Worm (Caenorhabditis elegans) whole organism, L3 larva: ENCODE results near the gene F10E9.11.
A peak's percentile ranks its signal among the peaks of the same experiment; 100 is the strongest.

Experiments
- ZK546.5 ChIP-seq: sonication (generic microtip); optimal IDR thresholded peaks from 2 replicates; lab custom pipeline; 2017; ENCODE audit warnings: missing biosample characterization, missing genetic modification characterization
- ceh-16 ChIP-seq: sonication (generic microtip); optimal IDR thresholded peaks from 2 replicates; lab custom pipeline; 2017; ENCODE audit warnings: missing biosample characterization, missing genetic modification characterization
- ceh-28 ChIP-seq: fragments of 150-350 bp; optimal IDR thresholded peaks from 2 replicates; lab custom pipeline; 2014; ENCODE audit warnings: missing biosample characterization, missing genetic modification reagents, missing genetic modification characterization
- egl-5 ChIP-seq: fragments of 150-350 bp; optimal IDR thresholded peaks from 2 replicates; lab custom pipeline; 2017; ENCODE audit warnings: missing biosample characterization, missing genetic modification reagents, missing genetic modification characterization, inconsistent platforms
- elt-1 ChIP-seq: fragments of 150-350 bp; optimal IDR thresholded peaks from 2 replicates; lab custom pipeline; 2014; ENCODE audit warnings: missing biosample characterization, missing genetic modification characterization
- elt-2 ChIP-seq: sonication (generic microtip); optimal IDR thresholded peaks from 2 replicates; lab custom pipeline; 2016; ENCODE audit warnings: missing genetic modification reagents, mild to moderate bottlenecking, missing genetic modification characterization, missing compliant biosample characterization
- eor-1 ChIP-seq, 2 experiments: fragments of 150-350 bp; optimal IDR thresholded peaks; 2 replicates each; lab custom pipeline; 2014 to 2018; ENCODE audit warnings: missing biosample characterization in 2 of 2, missing genetic modification characterization in 2 of 2
- fkh-10 ChIP-seq: sonication (generic microtip); optimal IDR thresholded peaks from 2 replicates; lab custom pipeline; 2017; ENCODE audit warnings: missing biosample characterization, missing genetic modification reagents, missing genetic modification characterization
- fos-1 ChIP-seq: fragments of 150-350 bp; optimal IDR thresholded peaks from 2 replicates; lab custom pipeline; 2014; ENCODE audit warnings: missing biosample characterization, missing genetic modification characterization
- hmg-11 ChIP-seq: sonication (generic microtip); optimal IDR thresholded peaks from 2 replicates; lab custom pipeline; 2016; ENCODE audit warnings: missing genetic modification characterization, missing compliant biosample characterization
- jun-1 ChIP-seq: fragments of 150-350 bp; optimal IDR thresholded peaks from 2 replicates; lab custom pipeline; 2014; ENCODE audit warnings: missing biosample characterization, missing genetic modification reagents, missing genetic modification characterization
- lin-39 ChIP-seq: fragments of 150-350 bp; optimal IDR thresholded peaks from 2 replicates; lab custom pipeline; 2018; ENCODE audit warnings: missing biosample characterization, missing genetic modification reagents, missing genetic modification characterization
- mml-1 ChIP-seq: fragments of 150-350 bp; sonication (generic microtip); optimal IDR thresholded peaks from 3 replicates; lab custom pipeline; 2014; ENCODE audit warnings: missing biosample characterization, missing genetic modification characterization
- nfya-1 ChIP-seq: sonication (generic microtip); optimal IDR thresholded peaks from 2 replicates; lab custom pipeline; 2017; ENCODE audit warnings: missing genetic modification characterization, mild to moderate bottlenecking, missing compliant biosample characterization, antibody characterized with exemption, moderate library complexity; ENCODE audit not compliant: insufficient read depth
- nhr-25 ChIP-seq: sonication (generic microtip); optimal IDR thresholded peaks from 2 replicates; lab custom pipeline; 2017; ENCODE audit warnings: missing biosample characterization, missing genetic modification characterization
- nhr-67 ChIP-seq: fragments of 150-350 bp; optimal IDR thresholded peaks from 2 replicates; lab custom pipeline; 2014; ENCODE audit warnings: missing biosample characterization, missing genetic modification characterization
- nhr-77 ChIP-seq: fragments of 150-350 bp; optimal IDR thresholded peaks from 2 replicates; lab custom pipeline; 2014; ENCODE audit warnings: missing biosample characterization, missing genetic modification characterization
- pha-4 ChIP-seq: fragments of 150-350 bp; optimal IDR thresholded peaks from 2 replicates; lab custom pipeline; 2014; ENCODE audit warnings: missing biosample characterization, missing genetic modification reagents, missing genetic modification characterization
- pqm-1 ChIP-seq: fragments of 150-350 bp; optimal IDR thresholded peaks from 2 replicates; lab custom pipeline; 2017; ENCODE audit warnings: missing biosample characterization, missing genetic modification characterization, inconsistent platforms
- skn-1 ChIP-seq: fragments of 150-350 bp; optimal IDR thresholded peaks from 2 replicates; lab custom pipeline; 2014; ENCODE audit warnings: missing biosample characterization, missing genetic modification characterization
- snpc-4 ChIP-seq: fragments of 150-350 bp; optimal IDR thresholded peaks from 2 replicates; lab custom pipeline; 2014; ENCODE audit warnings: missing biosample characterization, missing genetic modification characterization
- unc-62 ChIP-seq: fragments of 150-350 bp; sonication (generic microtip); optimal IDR thresholded peaks from 4 replicates; lab custom pipeline; 2014; ENCODE audit warnings: missing biosample characterization, missing genetic modification reagents, missing genetic modification characterization
- ztf-4 ChIP-seq: fragments of 150-350 bp; optimal IDR thresholded peaks from 2 replicates; lab custom pipeline; 2014; ENCODE audit warnings: missing biosample characterization, missing genetic modification characterization

Gene F10E9.11

DNA sequence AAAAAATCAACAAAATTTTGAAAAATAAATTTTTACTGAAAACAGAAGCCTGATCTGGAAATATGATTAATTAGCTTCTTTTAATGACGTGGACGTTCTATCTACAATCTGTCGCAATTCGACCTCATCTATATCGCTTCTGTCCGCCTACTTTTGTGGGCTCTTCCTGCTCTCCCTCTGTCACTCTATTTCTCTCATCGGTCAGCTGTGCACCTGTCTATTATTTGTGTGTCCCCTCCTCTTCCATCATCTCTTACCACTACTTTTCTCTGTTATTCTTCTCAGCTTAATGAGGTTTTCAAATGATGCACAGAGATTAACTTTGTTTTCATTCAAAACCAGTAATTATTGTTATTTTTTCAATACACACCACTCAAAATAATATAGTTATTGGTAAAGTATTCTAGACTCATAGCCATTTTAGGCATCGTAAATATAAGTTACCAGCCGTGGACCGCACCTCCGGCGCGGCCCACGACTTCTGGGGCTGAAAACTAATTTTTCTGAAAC, 19.9 kb downstream of the F10E9.11 start:
- TF ChIP-seq nhr-25 (tag; lab: Kevin White, UChicago) (no peak), nhr-67 (tag; lab: Kevin White, UChicago) (no peak), jun-1 (no peak), fkh-10 (GFP tag; lab: Kevin White, UChicago) (no peak), ceh-16 (no peak)

DNA sequence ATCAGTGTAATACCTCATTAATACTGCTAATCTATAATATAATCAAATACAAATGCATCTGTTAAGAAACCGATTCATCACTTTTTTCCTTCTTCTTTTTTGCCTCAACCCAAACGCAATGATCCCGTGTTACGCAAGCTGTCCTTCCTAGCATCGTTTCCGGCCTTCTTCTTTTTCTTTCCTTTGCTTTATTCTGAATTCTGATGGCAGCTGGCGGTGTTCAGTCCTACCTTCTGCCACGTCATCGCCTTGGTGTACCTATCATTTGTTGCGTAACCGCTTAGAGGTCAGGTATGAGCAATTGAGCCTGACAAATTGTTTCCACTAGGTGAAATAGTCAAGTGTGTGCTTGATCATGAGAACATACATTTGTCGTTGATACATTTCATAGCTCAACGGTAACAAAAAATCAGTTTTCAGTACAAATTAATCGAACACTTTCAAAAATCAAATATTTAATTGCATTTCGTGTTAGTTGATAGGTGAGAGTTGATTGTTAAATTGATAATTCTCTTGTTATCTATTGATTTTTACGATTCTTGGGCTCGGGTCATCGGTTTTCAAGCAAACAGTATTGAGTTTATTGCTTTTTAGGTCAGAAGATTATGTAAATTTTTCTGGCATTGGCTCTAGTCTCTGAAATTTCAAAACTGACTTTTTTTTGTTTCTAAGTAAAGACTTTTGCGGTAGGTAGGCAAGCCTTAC, 20.7 kb downstream of the F10E9.11 start:
- TF ChIP-seq elt-2 (peak; percentile 58), lin-39 (tag; lab: Kevin White, UChicago) (peak; percentile 20), elt-1 (tag; lab: Kevin White, UChicago) (no peak)

DNA sequence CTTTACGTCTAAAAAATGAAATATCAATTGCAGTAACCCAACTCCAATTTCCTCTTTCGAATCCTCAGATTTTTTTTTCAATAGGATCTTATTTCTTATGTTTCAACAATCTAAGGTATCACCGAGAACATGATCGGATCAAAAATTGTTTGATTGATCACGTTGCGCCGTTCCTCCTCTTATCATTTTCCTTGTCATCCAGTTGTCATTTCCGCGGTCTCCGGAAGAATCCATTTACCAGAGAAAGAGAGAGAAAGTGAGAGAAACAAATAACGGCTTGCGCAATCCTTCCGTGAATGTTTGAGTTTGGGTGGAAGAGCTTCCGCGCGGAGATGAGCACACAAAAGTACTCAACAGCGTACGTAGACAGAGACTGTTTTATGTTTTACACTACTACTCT, 25.8 kb downstream of the F10E9.11 start:
- TF ChIP-seq elt-2 = peak; percentile 13
- TF ChIP-seq unc-62 (GFP tag; lab: Kevin White, UChicago) = no peak
- TF ChIP-seq fos-1 (tag; lab: Kevin White, UChicago) = no peak
- TF ChIP-seq, all 47 proteins: peak for 1

DNA sequence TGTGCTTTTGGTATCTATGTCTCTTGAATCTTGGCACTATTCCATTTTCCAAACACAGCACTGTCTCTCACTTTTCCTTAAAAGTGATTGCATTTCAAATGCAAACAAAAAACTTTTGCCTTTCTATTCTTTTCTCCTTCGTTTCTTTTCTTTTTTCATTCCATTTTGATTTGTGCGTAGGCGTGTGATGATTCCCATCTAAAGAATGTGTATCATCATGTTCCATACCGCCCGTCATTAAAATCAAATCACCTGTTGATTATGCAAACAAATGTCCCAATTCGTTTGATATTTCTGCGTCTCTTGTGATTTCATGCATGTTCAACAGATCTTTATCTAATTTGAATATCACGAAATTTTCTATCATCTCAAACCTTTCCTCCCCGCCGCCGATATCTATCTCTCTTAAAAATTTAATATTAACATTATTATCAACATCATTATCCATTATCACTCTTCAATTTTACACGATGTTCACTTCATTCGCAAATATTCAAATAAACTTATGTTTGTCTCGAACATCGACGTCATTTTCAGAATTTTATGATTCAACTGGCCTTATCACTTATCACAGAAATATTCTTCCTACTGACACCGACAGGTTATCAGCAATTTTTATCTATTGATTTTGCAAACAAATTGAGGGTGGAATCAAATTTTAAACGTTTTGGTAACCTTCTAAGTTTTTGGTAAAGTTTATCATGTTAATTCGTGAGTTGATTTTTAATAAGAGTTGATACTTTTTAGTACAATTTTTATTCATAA, 27.6 kb downstream of the F10E9.11 start:
- peak; percentile 61 for TF ChIP-seq egl-5 (tag; lab: Kevin White, UChicago)
- TF ChIP-seq elt-2 = peak; percentile 96
- peak; percentile 90 for TF ChIP-seq pqm-1 (tag; lab: Kevin White, UChicago)
- no peak for TF ChIP-seq nhr-25 (tag; lab: Kevin White, UChicago)
- TF ChIP-seq pha-4 = peak; percentile 46
- TF ChIP-seq ceh-28 = peak; percentile 24
- no peak for TF ChIP-seq snpc-4
- TF ChIP-seq, all 47 proteins: peak for 5

- no peak for TF ChIP-seq pha-4
- no peak for TF ChIP-seq ceh-16
- TF ChIP-seq ztf-4 (tag; lab: Kevin White, UChicago) = no peak
- TF ChIP-seq snpc-4 = no peak
- no peak for TF ChIP-seq nhr-77 (tag; lab: Kevin White, UChicago)
- TF ChIP-seq egl-5 (tag; lab: Kevin White, UChicago) = peak; percentile 39
- TF ChIP-seq mml-1 (tag; lab: Kevin White, UChicago) = no peak
Measured at ce11 chrIII:8289181-8289580, 29.9 kb downstream of the F10E9.11 start.

DNA sequence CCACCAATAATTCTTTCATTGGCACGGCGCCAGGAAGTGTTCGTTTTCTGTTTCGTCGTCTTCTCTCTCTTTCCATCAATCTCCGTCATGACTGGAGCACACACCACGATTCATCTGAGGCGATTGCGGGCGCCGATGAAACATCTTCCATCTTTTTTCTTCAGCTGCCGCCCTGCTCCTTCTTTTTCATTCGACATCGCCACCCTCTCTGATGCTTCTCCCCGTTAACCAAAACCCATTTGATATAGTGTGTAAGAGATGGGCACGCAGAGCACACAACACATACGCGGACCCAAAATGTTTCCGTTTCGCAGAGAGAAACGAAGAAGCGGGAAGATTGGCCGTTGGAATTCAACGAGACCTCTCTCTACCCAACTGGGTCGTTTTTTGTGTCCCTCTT, 31.5 kb downstream of the F10E9.11 start:
- TF ChIP-seq ZK546.5 (tag; lab: Kevin White, UChicago) = no peak
- TF ChIP-seq ceh-28 = no peak
- TF ChIP-seq nfya-1 (tag; lab: Kevin White, UChicago) = peak; percentile 59
- peak; percentile 75 for TF ChIP-seq lin-39 (tag; lab: Kevin White, UChicago)
- peak; percentile 18 for TF ChIP-seq hmg-11 (tag; lab: Kevin White, UChicago)

DNA sequence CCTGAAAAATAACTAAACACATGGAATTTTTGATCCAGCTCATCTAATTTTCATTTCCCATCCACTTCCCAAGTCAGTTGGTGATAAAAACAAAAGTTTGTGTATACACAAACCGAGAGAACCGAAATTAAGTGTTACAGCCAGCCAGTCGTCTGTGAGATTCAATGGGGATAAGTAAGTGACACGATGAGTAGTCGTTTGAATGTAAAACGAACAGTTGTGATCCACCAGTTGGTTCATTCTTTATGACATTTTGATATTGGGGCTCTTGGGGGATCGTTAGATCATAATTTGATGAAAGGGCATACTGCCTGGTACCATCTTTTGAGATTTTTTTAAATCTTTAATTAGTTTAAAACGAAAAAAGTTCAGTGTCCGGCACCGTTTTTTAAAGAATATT, 32.2 kb downstream of the F10E9.11 start:
- TF ChIP-seq nhr-25 (tag; lab: Kevin White, UChicago) = no peak
- TF ChIP-seq egl-5 (tag; lab: Kevin White, UChicago) = peak; percentile 5
- TF ChIP-seq nhr-77 (tag; lab: Kevin White, UChicago) = no peak

DNA sequence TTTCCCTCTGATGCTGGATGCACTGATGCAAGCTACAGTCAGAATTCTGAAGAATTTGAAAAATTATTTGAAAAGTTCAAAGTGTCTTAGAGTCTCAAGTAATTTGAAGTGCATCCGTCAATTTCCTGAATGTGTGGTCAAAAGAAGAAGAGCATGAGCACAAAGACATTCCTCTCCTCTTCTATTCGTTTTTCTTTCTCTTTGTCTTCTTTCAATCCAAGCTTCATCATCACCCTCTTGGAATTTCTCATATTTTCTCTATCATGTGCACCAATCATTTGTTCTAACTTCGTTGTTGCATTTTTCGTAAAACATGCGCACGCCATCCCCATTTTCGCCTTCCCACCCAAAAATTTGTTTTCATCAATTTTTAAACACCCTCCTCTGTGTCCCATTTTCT, 33.1 kb downstream of the F10E9.11 start:
- TF ChIP-seq eor-1 (tag; optimal IDR thresholded peaks at IDR 0.05; lab: Kevin White, UChicago) = no peak
- TF ChIP-seq fkh-10 (GFP tag; lab: Kevin White, UChicago) = peak; percentile 74
- TF ChIP-seq, all 47 proteins: peak for 1

- TF ChIP-seq skn-1 = no peak
Measured at ce11 chrIII:8283525-8283924, 35.5 kb downstream of the F10E9.11 start.
